Fruit fly (Drosophila melanogaster): ENCODE measurements around the gene Mgat3.

DNA sequence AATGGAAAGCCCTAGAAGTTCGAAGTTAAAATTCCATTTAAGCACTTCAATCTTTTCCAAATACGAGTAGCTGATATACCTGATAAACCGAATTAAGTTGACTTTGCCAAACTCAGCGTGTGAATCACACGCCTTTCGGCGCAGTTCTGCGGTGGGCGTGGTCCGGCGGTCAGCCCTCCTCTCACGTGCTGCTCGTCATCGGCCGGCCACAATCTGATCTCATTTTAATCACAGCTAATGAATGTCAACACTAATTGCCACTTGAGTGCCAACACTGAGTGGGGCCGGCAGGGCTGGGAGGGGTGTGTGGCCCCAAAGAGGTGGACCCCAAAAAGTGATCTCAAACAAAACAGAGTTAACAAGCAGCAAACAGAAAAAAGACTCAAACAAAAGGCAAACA, 46.5 kb downstream of the Mgat3 start:
- TF ChIP-seq pad (GFP tag; optimal IDR thresholded peaks at IDR 0.05): no peak
- TF ChIP-seq kay (GFP tag; ENCODE audit: borderline replicate concordance): no peak
- TF ChIP-seq CG33017 (tag; optimal IDR thresholded peaks at IDR 0.05): no peak
- no peak for TF ChIP-seq bab1 (GFP tag; optimal IDR thresholded peaks at IDR 0.05)
- no peak for TF ChIP-seq CG14711 (tag; optimal IDR thresholded peaks at IDR 0.05)
- TF ChIP-seq CG11617 (GFP tag; optimal IDR thresholded peaks at IDR 0.05): no peak
- TF ChIP-seq CG1620 (GFP tag; optimal IDR thresholded peaks at IDR 0.05): no peak
- no peak for TF ChIP-seq cic (GFP tag; optimal IDR thresholded peaks at IDR 0.05)
- TF ChIP-seq ovo (GFP tag; optimal IDR thresholded peaks at IDR 0.05): no peak
- no peak for TF ChIP-seq CG5204 (GFP tag; optimal IDR thresholded peaks at IDR 0.05)
- no peak for TF ChIP-seq Clk (GFP tag; optimal IDR thresholded peaks at IDR 0.05)
- no peak for TF ChIP-seq cnc (optimal IDR thresholded peaks at IDR 0.05)
